Fruit fly (Drosophila melanogaster) whole organism, pupa: Measurements from ENCODE around the gene mxc.

Experiments used
- CG10348 ChIP-seq: fragments of 200-800 bp; sonication (Bioruptor generic); IDR thresholded peaks from 2 replicates; pipeline ENCODE4 v1.3.6; 2022; ENCODE audit warnings: missing biosample characterization, missing genetic modification characterization
- CG12605 ChIP-seq: fragments of 200-800 bp; sonication (Bioruptor generic); IDR thresholded peaks from 2 replicates; pipeline ENCODE4 v1.3.6; 2022; ENCODE audit warnings: missing biosample characterization, missing genetic modification characterization
- CG13204 ChIP-seq: fragments of 200-800 bp; sonication (Bioruptor generic); optimal IDR thresholded peaks from 2 replicates; lab custom pipeline; 2018; ENCODE audit warnings: missing biosample characterization, mild to moderate bottlenecking, missing genetic modification characterization, moderate library complexity
- CG14655 ChIP-seq: fragments of 200-800 bp; sonication (Bioruptor generic); optimal IDR thresholded peaks from 3 replicates; lab custom pipeline; 2017; ENCODE audit warnings: mild to moderate bottlenecking, missing biosample characterization, missing genetic modification reagents, missing genetic modification characterization
- CG15710 ChIP-seq: fragments of 200-800 bp; sonication (Bioruptor generic); optimal IDR thresholded peaks from 2 replicates; lab custom pipeline; 2018; ENCODE audit warnings: missing biosample characterization, mild to moderate bottlenecking, missing genetic modification characterization, moderate library complexity
- CG17806 ChIP-seq: fragments of 200-800 bp; sonication (Bioruptor generic); optimal IDR thresholded peaks from 2 replicates; lab custom pipeline; 2018; ENCODE audit warnings: missing biosample characterization, mild to moderate bottlenecking, missing genetic modification characterization, moderate library complexity
- CG32121 ChIP-seq: fragments of 200-800 bp; sonication (Bioruptor generic); IDR thresholded peaks from 2 replicates; pipeline ENCODE4 v1.3.6; 2022; ENCODE audit warnings: missing biosample characterization, missing genetic modification characterization
- CG34367 ChIP-seq: fragments of 200-800 bp; sonication (Bioruptor generic); optimal IDR thresholded peaks from 2 replicates; lab custom pipeline; 2018; ENCODE audit warnings: missing biosample characterization, mild to moderate bottlenecking, missing genetic modification characterization
- CG4496 ChIP-seq: fragments of 200-800 bp; sonication (Bioruptor generic); IDR thresholded peaks from 3 replicates; pipeline ENCODE4 v1.3.6; 2022; ENCODE audit warnings: missing biosample characterization, missing genetic modification characterization
- CG8159 ChIP-seq: fragments of 200-800 bp; sonication (Bioruptor generic); optimal IDR thresholded peaks from 3 replicates; lab custom pipeline; 2018; ENCODE audit warnings: missing biosample characterization, mild to moderate bottlenecking, missing genetic modification characterization, moderate library complexity
- CG8301 ChIP-seq: fragments of 200-800 bp; sonication (Bioruptor generic); optimal IDR thresholded peaks from 2 replicates; lab custom pipeline; 2018; ENCODE audit warnings: missing biosample characterization, mild to moderate bottlenecking, missing genetic modification characterization
- CG9948 ChIP-seq: fragments of 200-800 bp; sonication (Bioruptor generic); optimal IDR thresholded peaks from 2 replicates; lab custom pipeline; 2018; ENCODE audit warnings: missing biosample characterization, mild to moderate bottlenecking, missing genetic modification characterization, moderate library complexity
- D1 ChIP-seq: fragments of 200-800 bp; sonication (Bioruptor generic); optimal IDR thresholded peaks from 2 replicates; lab custom pipeline; 2018; ENCODE audit warnings: missing biosample characterization, mild to moderate bottlenecking, missing genetic modification characterization, moderate library complexity
- EcR ChIP-seq: fragments of 200-800 bp; sonication (Bioruptor generic); optimal IDR thresholded peaks from 3 replicates; lab custom pipeline; 2019; ENCODE audit warnings: missing biosample characterization, missing genetic modification characterization, mild to moderate bottlenecking, moderate library complexity, missing genetic modification reagents
- Ets98B ChIP-seq: fragments of 200-800 bp; sonication (Bioruptor generic); IDR thresholded peaks from 2 replicates; pipeline ENCODE4 v1.3.6; 2022; ENCODE audit warnings: missing biosample characterization, missing genetic modification characterization
- Pif1A ChIP-seq: fragments of 200-800 bp; sonication (Bioruptor generic); optimal IDR thresholded peaks from 3 replicates; lab custom pipeline; 2016; ENCODE audit warnings: missing biosample characterization, missing genetic modification characterization
- Pif1B ChIP-seq: fragments of 200-800 bp; sonication (Bioruptor generic); optimal IDR thresholded peaks from 3 replicates; lab custom pipeline; 2016; ENCODE audit warnings: missing biosample characterization, missing genetic modification characterization
- Snoo ChIP-seq: fragments of 200-800 bp; sonication (Bioruptor generic); optimal IDR thresholded peaks from 3 replicates; lab custom pipeline; 2017; ENCODE audit warnings: missing biosample characterization, mild to moderate bottlenecking, missing genetic modification characterization, inconsistent platforms
- fd96Ca ChIP-seq: fragments of 200-800 bp; sonication (Bioruptor generic); IDR thresholded peaks from 3 replicates; pipeline ENCODE4 v1.3.6; 2022; ENCODE audit warnings: missing biosample characterization, missing genetic modification characterization
- gl ChIP-seq: fragments of 200-800 bp; sonication (Bioruptor generic); optimal IDR thresholded peaks from 2 replicates; lab custom pipeline; 2018; ENCODE audit warnings: missing biosample characterization, mild to moderate bottlenecking, missing genetic modification characterization
- rn ChIP-seq: fragments of 200-800 bp; sonication (Bioruptor generic); IDR thresholded peaks from 2 replicates; pipeline ENCODE4 v1.3.6; 2022; ENCODE audit warnings: missing biosample characterization, missing genetic modification characterization

The mxc gene

DNA sequence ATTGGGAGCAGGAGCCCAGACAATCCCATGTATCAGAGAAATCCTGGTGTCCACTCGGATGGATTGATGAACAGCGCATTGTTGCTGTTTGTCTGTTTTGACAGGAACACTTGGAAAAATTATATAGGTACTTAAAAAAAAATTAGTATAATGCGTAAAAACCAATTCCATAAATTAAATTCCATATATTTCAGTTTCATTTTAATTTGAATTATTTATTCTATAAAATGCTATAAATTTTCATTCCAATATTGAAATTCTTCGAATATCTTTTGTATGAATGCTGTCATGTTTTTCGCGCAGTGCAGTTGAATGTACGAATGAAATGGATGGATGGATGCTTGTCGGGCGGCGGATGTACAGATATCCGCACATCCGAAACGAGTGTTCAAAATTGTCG is 32.5 kb downstream of the mxc start, which contains the start of gene SmydA-9:
Gene SmydA-9 (minus strand): TSS at position 101 of the 400 bp plus-strand sequence.
- no peak for TF ChIP-seq Ets98B (GFP tag; lab: Robert Waterston, UW)
- no peak for TF ChIP-seq CG12605 (GFP tag; lab: Robert Waterston, UW)
- TF ChIP-seq CG9948 (tag; lab: Kevin White, UChicago): no peak
- no peak for TF ChIP-seq Pif1A (GFP tag; lab: Kevin White, UChicago)
- no peak for TF ChIP-seq CG8301
- TF ChIP-seq CG34367: no peak
- TF ChIP-seq CG4496 (GFP tag; lab: Robert Waterston, UW): 0 out of 3 replicates have a peak, but pooled peaks have one; percentile 12
- TF ChIP-seq CG8159 (tag; lab: Kevin White, UChicago): no peak

- TF ChIP-seq Pif1A (GFP tag; lab: Kevin White, UChicago) (no peak), Pif1B (GFP tag; lab: Kevin White, UChicago) (peak; percentile 4), Snoo (tag; lab: Kevin White, UChicago) (no peak), CG4496 (GFP tag; lab: Robert Waterston, UW) (peak; percentile 87), CG15710 (peak; percentile 58), D1 (tag; lab: Kevin White, UChicago) (no peak), fd96Ca (GFP tag; lab: Robert Waterston, UW) (peak; percentile 91), gl (no peak), CG13204 (GFP tag; lab: Kevin White, UChicago) (no peak), EcR (no peak), CG14655 (GFP tag; lab: Kevin White, UChicago) (peak; percentile 67), CG12605 (GFP tag; lab: Robert Waterston, UW) (peak; percentile 77), CG10348 (GFP tag; lab: Robert Waterston, UW) (peak; percentile 62), CG34367 (peak; percentile 33), CG8159 (tag; lab: Kevin White, UChicago) (peak; percentile 52), Ets98B (GFP tag; lab: Robert Waterston, UW) (peak; percentile 91), CG8301 (peak; percentile 6), CG32121 (GFP tag; lab: Robert Waterston, UW) (peak; percentile 82), rn (GFP tag; lab: Robert Waterston, UW) (peak; percentile 55; the same call in 1 of the 2 replicates), CG17806 (tag; lab: Kevin White, UChicago) (peak; percentile 49), CG9948 (tag; lab: Kevin White, UChicago) (peak; percentile 51)
These were observed 41.2 kb downstream of the mxc start for dm6 chrX:9201866-9202681.

DNA sequence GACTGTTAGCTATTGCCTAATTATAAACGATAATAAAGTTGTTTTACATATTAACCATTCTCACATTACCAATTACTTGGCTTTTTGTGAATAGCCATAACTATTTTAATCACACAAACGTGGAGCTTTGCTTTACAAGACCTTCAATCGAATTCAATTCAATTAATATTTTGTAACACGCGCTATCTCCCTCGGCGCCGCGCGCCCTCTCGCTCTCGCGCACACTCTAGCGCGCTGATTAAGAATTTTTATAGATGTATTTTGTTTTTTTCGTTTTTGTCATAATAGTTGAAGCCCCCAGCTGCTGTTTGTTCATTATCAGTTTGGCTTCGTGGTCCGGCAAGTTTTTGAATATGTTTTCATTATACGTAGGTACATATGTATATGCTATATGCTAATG is 42.2 kb downstream of the mxc start:
- TF ChIP-seq CG12605 (GFP tag; lab: Robert Waterston, UW): no peak
- TF ChIP-seq CG17806 (tag; lab: Kevin White, UChicago): no peak
- TF ChIP-seq CG8159 (tag; lab: Kevin White, UChicago): no peak
- TF ChIP-seq Pif1B (GFP tag; lab: Kevin White, UChicago): no peak
- no peak for TF ChIP-seq fd96Ca (GFP tag; lab: Robert Waterston, UW)
- no peak for TF ChIP-seq CG8301
- no peak for TF ChIP-seq EcR
- TF ChIP-seq Ets98B (GFP tag; lab: Robert Waterston, UW): no peak
- TF ChIP-seq CG14655 (GFP tag; lab: Kevin White, UChicago): no peak
- no peak for TF ChIP-seq D1 (tag; lab: Kevin White, UChicago)
- TF ChIP-seq, all 21 proteins: peak for 0

DNA sequence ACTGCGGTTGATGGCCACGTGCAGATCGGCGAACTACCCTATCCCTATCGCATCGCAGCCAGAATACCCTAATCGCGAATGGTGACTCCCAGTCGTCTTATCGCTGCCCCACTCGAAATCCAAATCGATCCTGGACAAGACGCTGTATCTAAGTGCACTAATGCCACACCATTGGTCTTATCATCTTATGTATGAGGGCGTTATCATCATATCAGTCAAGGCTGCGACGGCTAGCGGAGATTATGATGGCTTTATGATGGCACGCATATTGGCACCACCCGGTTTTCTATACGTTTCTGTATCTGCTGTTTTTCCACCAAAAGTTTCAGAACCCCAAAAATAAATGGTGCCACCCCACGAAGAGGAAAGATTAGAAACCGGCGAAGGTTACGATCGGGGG is 43.0 kb downstream of the mxc start:
- TF ChIP-seq CG14655 (GFP tag; lab: Kevin White, UChicago) (no peak), Snoo (tag; lab: Kevin White, UChicago) (no peak), CG32121 (GFP tag; lab: Robert Waterston, UW) (no peak), CG9948 (tag; lab: Kevin White, UChicago) (no peak), CG12605 (GFP tag; lab: Robert Waterston, UW) (no peak), Pif1A (GFP tag; lab: Kevin White, UChicago) (no peak), Pif1B (GFP tag; lab: Kevin White, UChicago) (no peak), CG15710 (no peak), D1 (tag; lab: Kevin White, UChicago) (no peak), CG8301 (no peak), gl (no peak), Ets98B (GFP tag; lab: Robert Waterston, UW) (no peak), fd96Ca (GFP tag; lab: Robert Waterston, UW) (no peak)

- TF ChIP-seq CG17806 (tag; lab: Kevin White, UChicago) (peak; percentile 64), CG9948 (tag; lab: Kevin White, UChicago) (peak; percentile 60), CG15710 (peak; percentile 65), Ets98B (GFP tag; lab: Robert Waterston, UW) (peak; percentile 45), Snoo (tag; lab: Kevin White, UChicago) (peak; percentile 51), CG12605 (GFP tag; lab: Robert Waterston, UW) (no peak), D1 (tag; lab: Kevin White, UChicago) (peak; percentile 33), EcR (no peak), Pif1A (GFP tag; lab: Kevin White, UChicago) (peak; percentile 46), CG32121 (GFP tag; lab: Robert Waterston, UW) (peak; percentile 79), CG4496 (GFP tag; lab: Robert Waterston, UW) (peak; percentile 71; the same call in 2 of the 3 replicates), CG10348 (GFP tag; lab: Robert Waterston, UW) (no peak), CG8159 (tag; lab: Kevin White, UChicago) (peak; percentile 65), gl (no peak), CG13204 (GFP tag; lab: Kevin White, UChicago) (no peak), CG8301 (peak; percentile 14), Pif1B (GFP tag; lab: Kevin White, UChicago) (peak; percentile 56), fd96Ca (GFP tag; lab: Robert Waterston, UW) (no peak), CG14655 (GFP tag; lab: Kevin White, UChicago) (no peak), rn (GFP tag; lab: Robert Waterston, UW) (peak; percentile 31; the same call in 1 of the 2 replicates), CG34367 (peak; percentile 57)
These were observed 46.9 kb downstream of the mxc start, which contains the start of gene CG12118 for dm6 chrX:9196362-9196761. CG12118 (minus strand) TSS chrX:9196414.
